Worm (Caenorhabditis elegans): ENCODE data around the gene nhr-216.

ce11 chrV:5358772-5359171, at the start of gene nhr-216:
- no peak for TF ChIP-seq ztf-11 (tag; optimal IDR thresholded peaks at IDR 0.05)
- TF ChIP-seq nhr-28 (tag; optimal IDR thresholded peaks at IDR 0.05) = no peak
- TF ChIP-seq nfya-1 (tag; optimal IDR thresholded peaks at IDR 0.05; ENCODE audit: insufficient read depth) = no peak
- TF ChIP-seq ceh-28 (tag; optimal IDR thresholded peaks at IDR 0.05) = no peak
- no peak for TF ChIP-seq fkh-10 (GFP tag; optimal IDR thresholded peaks at IDR 0.05)
- no peak for TF ChIP-seq snpc-4 (tag; optimal IDR thresholded peaks at IDR 0.05)
- TF ChIP-seq ama-1 (optimal IDR thresholded peaks at IDR 0.05) = no peak
- TF ChIP-seq elt-3 (tag; optimal IDR thresholded peaks at IDR 0.05) = no peak

Measured in whole organism, L3 larva.